Fruit fly (Drosophila melanogaster) whole organism, embryonic: ENCODE results near the gene AIMP2.
A peak's percentile ranks its signal among the peaks of the same experiment; 100 is the strongest.

Source experiments
- Antp ChIP-seq: fragments of 200-800 bp; sonication (Bioruptor generic); optimal IDR thresholded peaks from 3 replicates; lab custom pipeline; 2016; ENCODE audit warnings: missing biosample characterization, missing genetic modification characterization
- CG12769 ChIP-seq: fragments of 200-800 bp; sonication (Bioruptor generic); optimal IDR thresholded peaks from 2 replicates; lab custom pipeline; 2019; ENCODE audit warnings: missing biosample characterization, mild to moderate bottlenecking, missing genetic modification characterization, moderate library complexity
- CG1647 ChIP-seq: fragments of 200-800 bp; sonication (Bioruptor generic); optimal IDR thresholded peaks from 3 replicates; lab custom pipeline; 2016; ENCODE audit warnings: missing biosample characterization, missing genetic modification characterization
- CG17612 ChIP-seq: fragments of 200-800 bp; sonication (Bioruptor generic); IDR thresholded peaks from 2 replicates; pipeline ENCODE4 v1.3.6; 2022; ENCODE audit warnings: missing biosample characterization, missing genetic modification characterization
- CG31224 ChIP-seq: fragments of 200-800 bp; sonication (Bioruptor generic); IDR thresholded peaks from 2 replicates; pipeline ENCODE4 v1.3.6; 2022; ENCODE audit warnings: missing biosample characterization, missing genetic modification characterization
- Eip74EF ChIP-seq, 2 experiments: fragments of 200-800 bp in 1 of 2; fragments of >200 bp in 1 of 2; sonication (Bioruptor generic) in 1 of 2; optimal IDR thresholded peaks; 2 replicates each; lab custom pipeline; 2017 to 2019; ENCODE audit warnings: missing biosample characterization in 2 of 2, missing genetic modification characterization in 2 of 2, mild to moderate bottlenecking in 1 of 2, moderate library complexity in 1 of 2
- NC2β ChIP-seq: fragments of 200-800 bp; sonication (Bioruptor generic); optimal IDR thresholded peaks from 2 replicates; lab custom pipeline; 2016; ENCODE audit warnings: missing biosample characterization, missing genetic modification characterization
- PHDP ChIP-seq: fragments of 200-800 bp; sonication (Bioruptor generic); optimal IDR thresholded peaks from 3 replicates; lab custom pipeline; 2018; ENCODE audit warnings: missing biosample characterization, mild to moderate bottlenecking, missing genetic modification characterization, moderate library complexity
- dmrt99B ChIP-seq: fragments of 200-800 bp; sonication (Bioruptor generic); optimal IDR thresholded peaks from 2 replicates; lab custom pipeline; 2018; ENCODE audit warnings: missing biosample characterization, mild to moderate bottlenecking, missing genetic modification characterization, moderate library complexity
- jing ChIP-seq: fragments of 200-800 bp; sonication (Bioruptor generic); optimal IDR thresholded peaks from 2 replicates; lab custom pipeline; 2018; ENCODE audit warnings: missing biosample characterization, mild to moderate bottlenecking, missing genetic modification characterization
- jumu ChIP-seq: fragments of 200-800 bp; sonication (Bioruptor generic); optimal IDR thresholded peaks from 3 replicates; lab custom pipeline; 2016; ENCODE audit warnings: missing biosample characterization, missing genetic modification characterization
- pfk ChIP-seq: fragments of 200-800 bp; sonication (Bioruptor generic); optimal IDR thresholded peaks from 2 replicates; lab custom pipeline; 2018; ENCODE audit warnings: missing biosample characterization, mild to moderate bottlenecking, missing genetic modification characterization, moderate library complexity
- shn ChIP-seq: fragments of 200-800 bp; sonication (Bioruptor generic); optimal IDR thresholded peaks from 3 replicates; lab custom pipeline; 2016; ENCODE audit warnings: missing biosample characterization, missing genetic modification characterization

DNA sequence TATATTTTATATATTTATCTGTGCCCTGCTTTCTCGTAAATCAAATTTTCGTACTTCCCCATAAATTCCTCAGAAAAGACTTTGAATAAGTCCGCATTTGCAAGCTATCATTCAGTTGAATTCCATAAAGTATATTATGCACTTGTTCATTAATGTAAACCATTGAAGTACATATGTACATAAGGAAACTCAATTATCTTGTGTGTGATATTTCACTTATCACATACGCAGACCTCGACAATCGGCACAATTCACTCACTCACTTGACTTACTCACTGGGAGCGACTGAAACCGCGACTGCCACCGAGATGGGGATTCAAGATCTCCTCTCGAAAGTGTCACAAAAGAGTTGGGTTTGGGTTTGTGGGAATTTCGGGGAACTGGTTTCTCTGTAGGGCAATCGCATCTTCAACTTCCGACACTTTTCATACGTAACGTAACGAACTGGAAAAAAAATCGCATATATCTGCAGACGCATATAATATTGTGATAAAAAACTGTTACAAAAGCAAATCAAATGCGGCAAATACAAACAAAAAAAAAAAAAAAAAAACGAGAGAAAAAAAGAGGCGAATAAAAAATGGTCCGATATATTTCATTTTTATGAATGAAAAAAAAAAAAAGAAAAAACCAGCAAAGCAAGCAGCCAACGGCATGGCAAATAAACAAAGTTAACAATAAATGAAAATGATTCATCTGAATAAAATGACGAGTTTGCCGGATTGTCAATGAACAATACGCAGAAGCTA, 13.8 kb downstream of the AIMP2 start:
- TF ChIP-seq NC2β (GFP tag; lab: Kevin White, UChicago) (no peak), PHDP (tag; lab: Kevin White, UChicago) (peak; percentile 42), CG12769 (peak; percentile 29), jing (no peak), jumu (no peak), CG31224 (GFP tag; lab: Robert Waterston, UW) (no peak), Antp (no peak), dmrt99B (tag; lab: Kevin White, UChicago) (peak; percentile 33), Eip74EF (GFP tag; optimal IDR thresholded peaks at IDR 0.05; lab: Kevin White, UChicago) (no peak), shn (no peak), CG17612 (GFP tag; lab: Robert Waterston, UW) (no peak), pfk (GFP tag; lab: Kevin White, UChicago) (no peak), CG1647 (no peak)
